Fruit fly (Drosophila melanogaster): ENCODE results near the gene FucTC.

- TF ChIP-seq CG8478 (optimal IDR thresholded peaks at IDR 0.05) (no peak), CTCF (optimal IDR thresholded peaks at IDR 0.05) (no peak)
Observed at dm6 chrX:23004598-23005469, 6.3 kb downstream of the FucTC start, which contains the start of the genes stnA and stnB.
